Fruit fly (Drosophila melanogaster): ENCODE measurements around the gene CG14892.

dm6 chr3R:16569338-16569737, 24.9 kb upstream of the CG14892 start:
- no peak for TF ChIP-seq CG8478 (optimal IDR thresholded peaks at IDR 0.05)
- TF ChIP-seq psq (optimal IDR thresholded peaks at IDR 0.05), result no peak
- TF ChIP-seq Dll (optimal IDR thresholded peaks at IDR 0.05), result no peak
- no peak for TF ChIP-seq EcR (GFP tag; optimal IDR thresholded peaks at IDR 0.05)
- no peak for TF ChIP-seq pan (optimal IDR thresholded peaks at IDR 0.05)
- no peak for TF ChIP-seq usp (GFP tag; optimal IDR thresholded peaks at IDR 0.05)
